Worm (Caenorhabditis elegans) whole organism, late embryonic: ENCODE results near the gene B0524.6.
A peak's percentile ranks its signal among the peaks of the same experiment; 100 is the strongest.

Experiments
- C08G9.2 ChIP-seq: sonication (generic microtip); optimal IDR thresholded peaks from 2 replicates; lab custom pipeline; 2016; ENCODE audit warnings: mild to moderate bottlenecking, missing genetic modification characterization, moderate library complexity, missing compliant biosample characterization
- C38D4.7 ChIP-seq: fragments of 200-800 bp; sonication (Bioruptor generic); optimal IDR thresholded peaks from 2 replicates; lab custom pipeline; 2018; ENCODE audit warnings: mild to moderate bottlenecking, missing genetic modification characterization, moderate library complexity, missing compliant biosample characterization
- F13H6.1 ChIP-seq: sonication (generic microtip); optimal IDR thresholded peaks from 2 replicates; lab custom pipeline; 2016; ENCODE audit warnings: missing genetic modification characterization, missing compliant biosample characterization
- K02D7.2 ChIP-seq: sonication (generic microtip); optimal IDR thresholded peaks from 2 replicates; lab custom pipeline; 2017; ENCODE audit warnings: mild to moderate bottlenecking, missing genetic modification characterization, missing compliant biosample characterization
- K09A11.1 ChIP-seq: sonication (generic microtip); optimal IDR thresholded peaks from 2 replicates; lab custom pipeline; 2017; ENCODE audit warnings: antibody characterized with exemption, mild to moderate bottlenecking, missing genetic modification characterization, missing compliant biosample characterization; ENCODE audit not compliant: insufficient read depth
- T23F11.4 ChIP-seq: fragments of 200-800 bp; sonication (Bioruptor generic); optimal IDR thresholded peaks from 2 replicates; lab custom pipeline; 2018; ENCODE audit warnings: mild to moderate bottlenecking, missing genetic modification characterization, missing compliant biosample characterization
- ceh-14 ChIP-seq: sonication (generic microtip); optimal IDR thresholded peaks from 2 replicates; lab custom pipeline; 2016; ENCODE audit warnings: missing genotype, missing genetic modification characterization, missing compliant biosample characterization
- ceh-18 ChIP-seq: sonication (generic microtip); optimal IDR thresholded peaks from 2 replicates; lab custom pipeline; 2016; ENCODE audit warnings: missing genetic modification characterization, missing compliant biosample characterization
- ceh-2 ChIP-seq: sonication (generic microtip); optimal IDR thresholded peaks from 2 replicates; lab custom pipeline; 2016; ENCODE audit warnings: missing genotype, missing genetic modification characterization, missing compliant biosample characterization
- ceh-22 ChIP-seq: sonication (generic microtip); optimal IDR thresholded peaks from 2 replicates; lab custom pipeline; 2017; ENCODE audit warnings: missing biosample characterization, missing genetic modification characterization
- ceh-30 ChIP-seq: fragments of 150-350 bp; optimal IDR thresholded peaks from 2 replicates; lab custom pipeline; 2014; ENCODE audit warnings: missing biosample characterization, missing genetic modification characterization
- ceh-31 ChIP-seq: sonication (generic microtip); optimal IDR thresholded peaks from 2 replicates; lab custom pipeline; 2016; ENCODE audit warnings: missing genetic modification characterization, missing compliant biosample characterization
- ceh-45 ChIP-seq: fragments of 200-800 bp; sonication (Bioruptor generic); IDR thresholded peaks from 2 replicates; pipeline ENCODE4 v1.3.6; 2022; ENCODE audit warnings: missing genetic modification reagents, missing genetic modification characterization, missing compliant biosample characterization
- ceh-6 ChIP-seq: fragments of 200-800 bp; sonication (Bioruptor generic); optimal IDR thresholded peaks from 2 replicates; lab custom pipeline; 2018; ENCODE audit warnings: mild to moderate bottlenecking, missing genetic modification characterization, missing compliant biosample characterization
- ceh-9 ChIP-seq: sonication (generic microtip); optimal IDR thresholded peaks from 2 replicates; lab custom pipeline; 2016; ENCODE audit warnings: mild to moderate bottlenecking, missing genetic modification characterization, inconsistent platforms, missing compliant biosample characterization
- dve-1 ChIP-seq: sonication (generic microtip); optimal IDR thresholded peaks from 2 replicates; lab custom pipeline; 2017; ENCODE audit warnings: antibody characterized with exemption, mild to moderate bottlenecking, missing genetic modification characterization, missing compliant biosample characterization
- elt-4 ChIP-seq: sonication (generic microtip); optimal IDR thresholded peaks from 2 replicates; lab custom pipeline; 2016; ENCODE audit warnings: missing genetic modification characterization, missing compliant biosample characterization
- ets-4 ChIP-seq: sonication (generic microtip); optimal IDR thresholded peaks from 2 replicates; lab custom pipeline; 2016; ENCODE audit warnings: missing genetic modification characterization, missing compliant biosample characterization
- eyg-1 ChIP-seq: sonication (generic microtip); optimal IDR thresholded peaks from 2 replicates; lab custom pipeline; 2016; ENCODE audit warnings: missing genotype, missing genetic modification characterization, missing compliant biosample characterization
- fax-1 ChIP-seq: sonication (generic microtip); optimal IDR thresholded peaks from 2 replicates; lab custom pipeline; 2016; ENCODE audit warnings: missing genotype, missing genetic modification characterization, missing compliant biosample characterization
- fkh-6 ChIP-seq: sonication (generic microtip); optimal IDR thresholded peaks from 2 replicates; lab custom pipeline; 2016; ENCODE audit warnings: missing genetic modification characterization, missing compliant biosample characterization
- gmeb-2 ChIP-seq: sonication (generic microtip); optimal IDR thresholded peaks from 2 replicates; lab custom pipeline; 2016; ENCODE audit warnings: missing genetic modification characterization, inconsistent platforms, missing compliant biosample characterization
- hlh-13 ChIP-seq: fragments of 200-800 bp; sonication (Bioruptor generic); optimal IDR thresholded peaks from 2 replicates; lab custom pipeline; 2018; ENCODE audit warnings: mild to moderate bottlenecking, missing genetic modification characterization, missing compliant biosample characterization
- hlh-6 ChIP-seq: sonication (generic microtip); optimal IDR thresholded peaks from 2 replicates; lab custom pipeline; 2016; ENCODE audit warnings: missing genotype, missing genetic modification characterization, missing compliant biosample characterization
- lim-6 ChIP-seq: sonication (generic microtip); optimal IDR thresholded peaks from 2 replicates; lab custom pipeline; 2016; ENCODE audit warnings: missing genetic modification characterization, missing compliant biosample characterization
- mec-3 ChIP-seq: sonication (generic microtip); optimal IDR thresholded peaks from 2 replicates; lab custom pipeline; 2016; ENCODE audit warnings: borderline replicate concordance, missing genetic modification characterization, missing compliant biosample characterization
- nhr-11 ChIP-seq: fragments of 150-350 bp; optimal IDR thresholded peaks from 2 replicates; lab custom pipeline; 2014; ENCODE audit warnings: missing biosample characterization, missing genetic modification characterization
- nhr-232 ChIP-seq: sonication (generic microtip); optimal IDR thresholded peaks from 2 replicates; lab custom pipeline; 2016; ENCODE audit warnings: missing genetic modification characterization, missing compliant biosample characterization
- npax-4 ChIP-seq: sonication (generic microtip); optimal IDR thresholded peaks from 2 replicates; lab custom pipeline; 2016; ENCODE audit warnings: missing genetic modification characterization, missing compliant biosample characterization
- odd-2 ChIP-seq: sonication (generic microtip); optimal IDR thresholded peaks from 2 replicates; lab custom pipeline; 2017; ENCODE audit warnings: antibody characterized with exemption, mild to moderate bottlenecking, missing genetic modification characterization, missing compliant biosample characterization
- pax-1 ChIP-seq: fragments of 150-350 bp; optimal IDR thresholded peaks from 2 replicates; lab custom pipeline; 2014; ENCODE audit warnings: missing biosample characterization, missing genetic modification characterization
- pha-2 ChIP-seq: sonication (generic microtip); optimal IDR thresholded peaks from 2 replicates; lab custom pipeline; 2017; ENCODE audit warnings: mild to moderate bottlenecking, missing genetic modification characterization, missing compliant biosample characterization
- pha-4 ChIP-seq: fragments of 150-350 bp; optimal IDR thresholded peaks from 2 replicates; lab custom pipeline; 2018; ENCODE audit warnings: missing biosample characterization, missing genetic modification reagents, missing genetic modification characterization
- pqm-1 ChIP-seq: sonication (generic microtip); optimal IDR thresholded peaks from 2 replicates; lab custom pipeline; 2016; ENCODE audit warnings: missing genetic modification characterization, missing compliant biosample characterization
- ref-2 ChIP-seq: sonication (generic microtip); optimal IDR thresholded peaks from 2 replicates; lab custom pipeline; 2016; ENCODE audit warnings: missing genetic modification characterization, missing compliant biosample characterization
- rnt-1 ChIP-seq: sonication (generic microtip); optimal IDR thresholded peaks from 2 replicates; lab custom pipeline; 2016; ENCODE audit warnings: missing genetic modification characterization, missing compliant biosample characterization
- tbx-7 ChIP-seq: sonication (generic microtip); optimal IDR thresholded peaks from 2 replicates; lab custom pipeline; 2016; ENCODE audit warnings: missing genotype, missing genetic modification characterization, missing compliant biosample characterization
- unc-3 ChIP-seq, 2 experiments: fragments of 200-800 bp in 1 of 2; sonication (Bioruptor generic) in 1 of 2; sonication (generic microtip) in 1 of 2; conservative IDR thresholded peaks in 1 of 2; optimal IDR thresholded peaks in 1 of 2; 2 replicates each; pipeline versions ENCODE4 v1.3.6 to Lab custom; 2016 to 2022; ENCODE audit warnings: missing compliant biosample characterization in 2 of 2, missing genetic modification characterization in 2 of 2, missing genetic modification reagents in 1 of 2
- unc-42 ChIP-seq: sonication (generic microtip); optimal IDR thresholded peaks from 2 replicates; lab custom pipeline; 2016; ENCODE audit warnings: missing genotype, missing genetic modification characterization, missing compliant biosample characterization
- unc-55 ChIP-seq: sonication (generic microtip); optimal IDR thresholded peaks from 2 replicates; lab custom pipeline; 2017; ENCODE audit warnings: missing biosample characterization, missing genetic modification reagents, missing genetic modification characterization
- unc-86 ChIP-seq: sonication (generic microtip); optimal IDR thresholded peaks from 2 replicates; lab custom pipeline; 2016; ENCODE audit warnings: missing genetic modification characterization, missing compliant biosample characterization
- zip-5 ChIP-seq: sonication (generic microtip); optimal IDR thresholded peaks from 2 replicates; lab custom pipeline; 2016; ENCODE audit warnings: missing genetic modification characterization, missing compliant biosample characterization

B0524.6 gene

DNA sequence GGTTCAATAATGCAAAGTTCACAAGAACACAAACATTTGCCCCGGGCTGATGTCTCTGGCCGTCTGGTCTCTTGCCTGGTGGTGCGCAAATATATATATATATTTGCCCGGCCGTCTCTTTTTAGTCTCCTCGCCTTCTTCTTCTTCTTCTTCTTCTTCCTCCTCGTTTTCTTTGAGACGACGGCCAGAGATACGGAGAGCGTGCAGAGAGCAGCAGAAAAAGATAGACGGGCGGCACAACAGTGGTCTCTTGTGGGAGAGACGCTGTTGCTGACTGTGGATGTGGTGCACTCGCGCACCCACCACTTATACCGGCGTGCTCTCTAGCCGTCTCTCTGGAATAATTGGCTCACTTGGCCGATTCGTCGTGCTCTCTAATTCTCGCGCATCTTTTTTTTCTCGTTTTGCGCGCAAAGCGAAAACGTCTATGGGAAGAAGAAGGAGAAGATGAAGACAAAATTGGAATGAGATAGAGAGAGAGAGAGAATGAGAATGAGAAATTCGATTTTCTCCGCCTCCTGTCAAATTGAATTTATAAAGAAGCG, 15.8 kb upstream of the B0524.6 start (continued):
- TF ChIP-seq hlh-13 (GFP tag; lab: Kevin White, UChicago) = no peak
- TF ChIP-seq pha-4 = no peak
- peak; percentile 36 for TF ChIP-seq pha-2
- TF ChIP-seq ceh-2 (tag; lab: Kevin White, UChicago) = peak; percentile 69
- peak; percentile 97 for TF ChIP-seq ref-2 (tag; lab: Kevin White, UChicago)
- no peak for TF ChIP-seq gmeb-2 (tag; lab: Kevin White, UChicago)
- no peak for TF ChIP-seq ceh-45
- no peak for TF ChIP-seq elt-4 (tag; lab: Kevin White, UChicago)
- TF ChIP-seq T23F11.4 (GFP tag; lab: Kevin White, UChicago) = peak; percentile 61
- TF ChIP-seq unc-3 (GFP tag; conservative IDR thresholded peaks at IDR 0.05; lab: Robert Waterston, UW) = 0 out of 2 replicates have a peak, but pooled peaks have one; percentile 5
- TF ChIP-seq unc-3 (tag; optimal IDR thresholded peaks at IDR 0.05; lab: Kevin White, UChicago) = peak; percentile 85
- TF ChIP-seq fax-1 (tag; lab: Kevin White, UChicago) = peak; percentile 70
- TF ChIP-seq fkh-6 (tag; lab: Kevin White, UChicago) = no peak
- peak; percentile 13 for TF ChIP-seq ceh-6 (GFP tag; lab: Kevin White, UChicago)
- TF ChIP-seq pax-1 = peak; percentile 33
- TF ChIP-seq tbx-7 (tag; lab: Kevin White, UChicago) = peak; percentile 19
- TF ChIP-seq C38D4.7 (GFP tag; lab: Kevin White, UChicago) = no peak

DNA sequence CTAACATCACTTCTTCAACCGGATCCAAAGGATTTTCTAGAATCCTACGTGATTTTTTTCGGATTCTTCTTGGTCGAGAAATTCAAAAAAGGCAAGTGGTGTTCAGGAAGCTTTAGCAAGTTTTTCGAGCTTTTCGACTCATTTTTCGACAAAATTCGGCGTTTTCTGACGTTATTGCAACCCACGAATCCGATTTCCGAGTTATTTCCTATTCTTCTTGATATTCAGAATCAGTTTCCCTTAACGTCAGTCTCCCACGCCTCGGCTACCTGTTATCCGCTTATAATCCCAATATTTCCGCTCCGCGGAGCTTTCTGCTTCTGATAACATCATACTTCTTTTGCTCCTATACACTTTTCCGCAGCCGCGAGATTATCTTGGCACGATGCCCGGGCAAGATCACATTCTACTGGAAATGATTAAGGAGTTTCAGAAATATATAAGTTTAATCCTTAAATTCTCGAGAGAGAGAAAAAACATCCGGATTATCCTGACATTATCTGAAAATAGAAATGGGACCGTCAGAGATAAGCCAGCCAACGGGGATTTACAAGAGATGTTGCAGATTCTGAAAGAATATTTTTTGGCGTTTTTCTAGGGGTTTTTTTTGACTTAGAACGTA, 13.0 kb upstream of the B0524.6 start:
- no peak for TF ChIP-seq C38D4.7 (GFP tag; lab: Kevin White, UChicago)

DNA sequence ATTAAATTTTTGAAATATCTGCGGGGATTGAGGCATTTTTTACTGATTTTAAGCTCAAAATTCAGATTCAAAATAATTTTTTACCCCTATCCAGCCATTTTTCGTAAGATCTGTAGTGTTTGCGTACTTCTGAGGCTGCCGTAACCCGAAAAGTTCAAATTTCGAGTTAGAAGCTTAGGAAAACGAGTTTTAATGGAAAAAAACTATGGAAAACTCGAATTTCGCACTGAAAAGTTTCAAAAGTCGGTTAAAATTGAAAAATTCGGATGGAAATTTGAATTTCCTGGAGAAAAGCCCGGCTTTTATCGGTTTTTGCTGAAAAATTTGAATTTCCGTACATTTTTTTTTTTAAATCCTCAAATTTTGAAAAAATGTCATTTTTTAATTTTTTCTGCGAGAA, 1.5 kb downstream of the B0524.6 start:
- TF ChIP-seq lim-6 (tag; lab: Kevin White, UChicago) = no peak

DNA sequence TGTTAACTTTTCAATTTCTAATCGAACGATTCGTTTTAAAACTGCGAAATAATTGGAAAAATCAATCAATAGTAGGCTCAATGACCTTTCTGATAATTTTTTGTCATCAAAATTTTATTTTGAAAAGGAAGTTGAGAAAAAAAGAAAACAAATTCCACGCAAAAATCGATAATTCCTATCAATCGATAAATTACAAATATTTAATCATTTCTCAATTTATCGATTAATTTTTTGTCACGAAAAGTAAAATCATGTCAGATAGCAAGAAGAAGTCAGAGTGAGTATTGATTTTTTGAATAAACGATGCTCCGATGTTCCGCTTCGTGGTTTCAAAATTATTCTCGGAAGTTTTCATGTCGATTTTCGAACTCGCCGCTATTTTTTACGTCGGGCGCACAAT, 11.6 kb downstream of the B0524.6 start, which contains the start of the genes B0524.5 and B0524.2:
Gene B0524.5, minus strand, starts transcription at position 40 of the 400 bp plus-strand sequence.
Gene B0524.2, plus strand, starts transcription at position 207 of the 400 bp plus-strand sequence.
- TF ChIP-seq ceh-30 (no peak), ceh-18 (no peak), odd-2 (tag; lab: Kevin White, UChicago) (no peak), eyg-1 (tag; lab: Kevin White, UChicago) (no peak), pha-4 (no peak), nhr-232 (tag; lab: Kevin White, UChicago) (no peak), C38D4.7 (GFP tag; lab: Kevin White, UChicago) (no peak), K09A11.1 (tag; lab: Kevin White, UChicago) (no peak), pax-1 (no peak), K02D7.2 (tag; lab: Kevin White, UChicago) (no peak), unc-55 (GFP tag; lab: Kevin White, UChicago) (no peak), F13H6.1 (tag; lab: Kevin White, UChicago) (no peak), ceh-9 (tag; lab: Kevin White, UChicago) (no peak), ets-4 (no peak), ceh-31 (tag; lab: Kevin White, UChicago) (no peak), ceh-22 (tag; lab: Kevin White, UChicago) (no peak), C08G9.2 (tag; lab: Kevin White, UChicago) (no peak)

DNA sequence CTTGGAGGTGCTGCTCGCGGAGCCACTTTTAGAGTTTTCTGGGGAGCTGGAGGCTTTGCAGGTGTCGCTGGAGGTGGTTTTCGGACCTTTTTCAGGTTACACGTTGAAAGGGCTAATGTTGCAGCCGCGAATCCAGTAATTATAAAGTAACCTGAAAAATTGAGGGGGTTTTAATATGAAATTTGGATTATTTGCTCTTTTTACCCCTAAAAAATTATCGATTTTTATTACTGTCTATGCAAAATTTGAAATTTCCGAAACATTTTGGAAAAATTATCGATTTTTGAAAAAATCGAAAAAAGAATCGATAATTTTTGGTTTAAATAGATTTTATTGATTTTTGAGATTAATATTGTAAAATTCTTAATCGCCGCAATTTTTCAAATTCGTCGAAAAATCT, 12.0 kb downstream of the B0524.6 start:
- TF ChIP-seq rnt-1 (tag; lab: Kevin White, UChicago) (no peak), ceh-45 (no peak), pqm-1 (tag; lab: Kevin White, UChicago) (no peak), pha-4 (no peak), ceh-14 (tag; lab: Kevin White, UChicago) (no peak), mec-3 (tag; lab: Kevin White, UChicago) (no peak), npax-4 (tag; lab: Kevin White, UChicago) (no peak), fkh-6 (tag; lab: Kevin White, UChicago) (no peak), zip-5 (tag; lab: Kevin White, UChicago) (no peak), ceh-9 (tag; lab: Kevin White, UChicago) (no peak), dve-1 (tag; lab: Kevin White, UChicago) (no peak), unc-42 (tag; lab: Kevin White, UChicago) (no peak), nhr-11 (tag; lab: Kevin White, UChicago) (no peak), unc-86 (no peak), hlh-6 (tag; lab: Kevin White, UChicago) (no peak), pha-2 (no peak), ceh-30 (no peak)
- TF ChIP-seq, all 69 proteins: peak for 0
